Fruit fly (Drosophila melanogaster) whole organism, embryonic: Measurements from ENCODE around the gene CG2182.

Experiments
- Antp ChIP-seq: fragments of 200-800 bp; sonication (Bioruptor generic); optimal IDR thresholded peaks from 3 replicates; lab custom pipeline; 2016; ENCODE audit warnings: missing biosample characterization, missing genetic modification characterization
- CG10147 ChIP-seq: fragments of 200-800 bp; sonication (Bioruptor generic); optimal IDR thresholded peaks from 2 replicates; lab custom pipeline; 2019; ENCODE audit warnings: missing biosample characterization, mild to moderate bottlenecking, missing genetic modification characterization, moderate library complexity
- CG10979 ChIP-seq: fragments of 200-800 bp; sonication (Bioruptor generic); optimal IDR thresholded peaks from 2 replicates; lab custom pipeline; 2018; ENCODE audit warnings: missing biosample characterization, mild to moderate bottlenecking, missing genetic modification characterization, moderate library complexity
- CG12942 ChIP-seq: fragments of 200-800 bp; sonication (Bioruptor generic); optimal IDR thresholded peaks from 3 replicates; lab custom pipeline; 2016; ENCODE audit warnings: missing biosample characterization, missing genetic modification characterization
- CG13296 ChIP-seq: fragments of 200-800 bp; sonication (Bioruptor generic); optimal IDR thresholded peaks from 3 replicates; lab custom pipeline; 2018; ENCODE audit warnings: missing biosample characterization, mild to moderate bottlenecking, missing genetic modification characterization
- CG13775 ChIP-seq: fragments of 200-800 bp; sonication (Bioruptor generic); optimal IDR thresholded peaks from 3 replicates; lab custom pipeline; 2017; ENCODE audit warnings: missing biosample characterization, mild to moderate bottlenecking, missing genetic modification characterization
- CG13894 ChIP-seq: fragments of 200-800 bp; sonication (Bioruptor generic); optimal IDR thresholded peaks from 3 replicates; lab custom pipeline; 2018; ENCODE audit warnings: missing biosample characterization, mild to moderate bottlenecking, missing genetic modification characterization, moderate library complexity
- CG15514 ChIP-seq: fragments of 200-800 bp; sonication (Bioruptor generic); optimal IDR thresholded peaks from 3 replicates; lab custom pipeline; 2017; ENCODE audit warnings: missing biosample characterization, missing genetic modification characterization, mild to moderate bottlenecking, moderate library complexity, missing genetic modification reagents
- CG15601 ChIP-seq: fragments of 200-800 bp; sonication (Bioruptor generic); optimal IDR thresholded peaks from 3 replicates; lab custom pipeline; 2019; ENCODE audit warnings: missing biosample characterization, mild to moderate bottlenecking, missing genetic modification characterization, moderate library complexity
- CG17829 ChIP-seq: fragments of 200-800 bp; optimal IDR thresholded peaks from 2 replicates; lab custom pipeline; 2019; ENCODE audit warnings: missing biosample characterization, mild to moderate bottlenecking, missing genetic modification characterization, moderate library complexity
- CG18764 ChIP-seq: fragments of 200-800 bp; sonication (Bioruptor generic); optimal IDR thresholded peaks from 3 replicates; lab custom pipeline; 2016; ENCODE audit warnings: missing biosample characterization, missing genetic modification characterization
- CG30403 ChIP-seq: fragments of 200-800 bp; sonication (Bioruptor generic); optimal IDR thresholded peaks from 3 replicates; lab custom pipeline; 2016; ENCODE audit warnings: missing biosample characterization, missing genetic modification characterization
- CG31365 ChIP-seq: fragments of 200-800 bp; sonication (Bioruptor generic); optimal IDR thresholded peaks from 2 replicates; lab custom pipeline; 2018; ENCODE audit warnings: missing biosample characterization, mild to moderate bottlenecking, missing genetic modification characterization
- CG5245 ChIP-seq: fragments of 200-800 bp; sonication (Bioruptor generic); optimal IDR thresholded peaks from 3 replicates; lab custom pipeline; 2016; ENCODE audit warnings: missing biosample characterization, missing genetic modification characterization
- CG6813 ChIP-seq: fragments of 200-800 bp; sonication (Bioruptor generic); optimal IDR thresholded peaks from 2 replicates; lab custom pipeline; 2017; ENCODE audit warnings: missing biosample characterization, missing genetic modification characterization, mild to moderate bottlenecking, moderate library complexity, missing genetic modification reagents
- CG7839 ChIP-seq: fragments of 200-800 bp; sonication (Bioruptor generic); optimal IDR thresholded peaks from 3 replicates; lab custom pipeline; 2018; ENCODE audit warnings: missing biosample characterization, mild to moderate bottlenecking, missing genetic modification characterization, moderate library complexity
- CG7928 ChIP-seq: fragments of 200-800 bp; sonication (Bioruptor generic); optimal IDR thresholded peaks from 2 replicates; lab custom pipeline; 2017; ENCODE audit warnings: missing biosample characterization, mild to moderate bottlenecking, missing genetic modification characterization
- CG8089 ChIP-seq: fragments of 200-800 bp; sonication (Bioruptor generic); optimal IDR thresholded peaks from 3 replicates; lab custom pipeline; 2016; ENCODE audit warnings: missing biosample characterization, missing genetic modification characterization
- CG8388 ChIP-seq: fragments of 200-800 bp; sonication (Bioruptor generic); optimal IDR thresholded peaks from 2 replicates; lab custom pipeline; 2019; ENCODE audit warnings: missing biosample characterization, mild to moderate bottlenecking, missing genetic modification characterization, moderate library complexity
- CG9437 ChIP-seq: fragments of 200-800 bp; sonication (Bioruptor generic); optimal IDR thresholded peaks from 2 replicates; lab custom pipeline; 2018; ENCODE audit warnings: missing biosample characterization, mild to moderate bottlenecking, missing genetic modification characterization
- CG9609 ChIP-seq: fragments of 200-800 bp; sonication (Bioruptor generic); optimal IDR thresholded peaks from 3 replicates; lab custom pipeline; 2016; ENCODE audit warnings: missing biosample characterization, missing genetic modification characterization
- Chrac-16 ChIP-seq: fragments of 200-800 bp; sonication (Bioruptor generic); optimal IDR thresholded peaks from 3 replicates; lab custom pipeline; 2016; ENCODE audit warnings: missing biosample characterization, missing genetic modification characterization
- D ChIP-seq, 2 experiments: fragments of 200-800 bp in 1 of 2; fragments of >200 bp in 1 of 2; sonication (Bioruptor generic) in 1 of 2; optimal IDR thresholded peaks; 2 replicates in 1 of 2; 3 replicates in 1 of 2; lab custom pipeline; 2017; ENCODE audit warnings: mild to moderate bottlenecking in 1 of 2, missing biosample characterization in 1 of 2, missing genetic modification characterization in 1 of 2, missing genetic modification reagents in 1 of 2
- Fer1 ChIP-seq: fragments of 200-800 bp; sonication (Bioruptor generic); optimal IDR thresholded peaks from 2 replicates; lab custom pipeline; 2017; ENCODE audit warnings: missing biosample characterization, mild to moderate bottlenecking, missing genetic modification characterization
- Lhr ChIP-seq: fragments of 200-800 bp; sonication (Bioruptor generic); optimal IDR thresholded peaks from 3 replicates; lab custom pipeline; 2017; ENCODE audit warnings: mild to moderate bottlenecking, missing biosample characterization, missing genetic modification reagents, missing genetic modification characterization
- MBD-R2 ChIP-seq: fragments of 200-800 bp; sonication (Bioruptor generic); IDR thresholded peaks from 2 replicates; pipeline ENCODE4 v1.3.6; 2022; ENCODE audit warnings: missing biosample characterization, missing genetic modification characterization
- NC2β ChIP-seq: fragments of 200-800 bp; sonication (Bioruptor generic); optimal IDR thresholded peaks from 2 replicates; lab custom pipeline; 2016; ENCODE audit warnings: missing biosample characterization, missing genetic modification characterization
- Nf-YB ChIP-seq: fragments of 200-800 bp; sonication (Bioruptor generic); optimal IDR thresholded peaks from 3 replicates; lab custom pipeline; 2019; ENCODE audit warnings: missing biosample characterization, mild to moderate bottlenecking, missing genetic modification characterization, moderate library complexity
- ac ChIP-seq: fragments of 200-800 bp; sonication (Bioruptor generic); optimal IDR thresholded peaks from 3 replicates; lab custom pipeline; 2017; ENCODE audit warnings: missing biosample characterization, mild to moderate bottlenecking, missing genetic modification characterization
- ap ChIP-seq: fragments of 200-800 bp; sonication (Bioruptor generic); IDR thresholded peaks from 2 replicates; pipeline ENCODE4 v1.3.6; 2022; ENCODE audit warnings: missing biosample characterization, missing genetic modification characterization
- bab2 ChIP-seq: fragments of 200-800 bp; sonication (Bioruptor generic); optimal IDR thresholded peaks from 2 replicates; lab custom pipeline; 2016; ENCODE audit warnings: missing biosample characterization, missing genetic modification characterization
- esg ChIP-seq: fragments of 200-800 bp; sonication (Bioruptor generic); conservative IDR thresholded peaks from 2 replicates; pipeline ENCODE4 v1.3.6; 2022; ENCODE audit warnings: missing biosample characterization, missing genetic modification characterization
- fd3F ChIP-seq: fragments of 200-800 bp; sonication (Bioruptor generic); optimal IDR thresholded peaks from 2 replicates; lab custom pipeline; 2018; ENCODE audit warnings: missing biosample characterization, mild to moderate bottlenecking, missing genetic modification characterization, moderate library complexity
- gcm ChIP-seq: fragments of 200-800 bp; sonication (Bioruptor generic); optimal IDR thresholded peaks from 2 replicates; lab custom pipeline; 2019; ENCODE audit warnings: missing biosample characterization, mild to moderate bottlenecking, missing genetic modification characterization, moderate library complexity
- grau ChIP-seq: fragments of 200-800 bp; optimal IDR thresholded peaks from 3 replicates; lab custom pipeline; 2019; ENCODE audit warnings: missing biosample characterization, mild to moderate bottlenecking, missing genetic modification characterization, moderate library complexity
- gro ChIP-seq: fragments of 200-800 bp; sonication (Bioruptor generic); optimal IDR thresholded peaks from 2 replicates; lab custom pipeline; 2016; ENCODE audit warnings: missing biosample characterization, missing genetic modification characterization
- luna ChIP-seq: fragments of 200-800 bp; sonication (Bioruptor generic); optimal IDR thresholded peaks from 2 replicates; lab custom pipeline; 2016; ENCODE audit warnings: missing biosample characterization, missing genetic modification characterization
- ranshi ChIP-seq: fragments of 200-800 bp; sonication (Bioruptor generic); IDR thresholded peaks from 2 replicates; pipeline ENCODE4 v1.3.6; 2022; ENCODE audit warnings: missing biosample characterization, missing genetic modification characterization
- row ChIP-seq: fragments of 200-800 bp; sonication (Bioruptor generic); IDR thresholded peaks from 3 replicates; pipeline ENCODE4 v1.3.6; 2022; ENCODE audit warnings: missing biosample characterization, missing genetic modification characterization
- sens-2 ChIP-seq: fragments of 200-800 bp; sonication (Bioruptor generic); IDR thresholded peaks from 2 replicates; pipeline ENCODE4 v1.3.6; 2022; ENCODE audit warnings: missing biosample characterization, missing genetic modification characterization
- sr ChIP-seq: fragments of 200-800 bp; sonication (Bioruptor generic); IDR thresholded peaks from 3 replicates; pipeline ENCODE4 v1.3.6; 2022; ENCODE audit warnings: missing biosample characterization, missing genetic modification characterization
- ssp ChIP-seq: fragments of 200-800 bp; sonication (Bioruptor generic); IDR thresholded peaks from 2 replicates; pipeline ENCODE4 v1.3.6; 2022; ENCODE audit warnings: missing biosample characterization, missing genetic modification characterization
- tna ChIP-seq: fragments of 200-800 bp; sonication (Bioruptor generic); IDR thresholded peaks from 2 replicates; pipeline ENCODE4 v1.3.6; 2022; ENCODE audit warnings: missing biosample characterization, missing genetic modification characterization; ENCODE audit not compliant: partially characterized antibody
- trem ChIP-seq: fragments of 200-800 bp; optimal IDR thresholded peaks from 3 replicates; lab custom pipeline; 2019; ENCODE audit warnings: missing biosample characterization, mild to moderate bottlenecking, missing genetic modification characterization, moderate library complexity
- unc-4 ChIP-seq: fragments of 200-800 bp; sonication (Bioruptor generic); IDR thresholded peaks from 2 replicates; pipeline ENCODE4 v1.3.6; 2022; ENCODE audit warnings: missing biosample characterization, missing genetic modification characterization; ENCODE audit not compliant: partially characterized antibody
- wdn ChIP-seq: fragments of 200-800 bp; sonication (Bioruptor generic); IDR thresholded peaks from 2 replicates; pipeline ENCODE4 v1.3.6; 2022; ENCODE audit warnings: missing biosample characterization, missing genetic modification characterization
- zen2 ChIP-seq: fragments of 200-800 bp; sonication (Bioruptor generic); IDR thresholded peaks from 3 replicates; pipeline ENCODE4 v1.3.6; 2022; ENCODE audit warnings: missing biosample characterization, missing genetic modification characterization; ENCODE audit not compliant: partially characterized antibody

The CG2182 gene

dm6 chr3R:5636519-5637430 lies 22.9 kb downstream of the CG2182 start, which contains the start of the genes CG31548 and CG12170 (continued):
- peak; percentile 22 for TF ChIP-seq NC2β (GFP tag; lab: Kevin White, UChicago)
- peak; percentile 19 for TF ChIP-seq Lhr (GFP tag; lab: Kevin White, UChicago)
- peak; percentile 11 for TF ChIP-seq gro (GFP tag; lab: Kevin White, UChicago)
- peak; percentile 57 for TF ChIP-seq CG10979
- peak; percentile 3 for TF ChIP-seq CG5245
- TF ChIP-seq CG10147 (GFP tag; lab: Kevin White, UChicago): peak; percentile 23
- TF ChIP-seq esg (GFP tag; lab: Robert Waterston, UW): peak; percentile 50
- TF ChIP-seq CG8089 (GFP tag; lab: Kevin White, UChicago): peak; percentile 14
- TF ChIP-seq CG13775: peak; percentile 62
- peak; percentile 2 for TF ChIP-seq CG9609
- peak; percentile 9 for TF ChIP-seq Antp
- peak; percentile 5 for TF ChIP-seq bab2 (GFP tag; lab: Kevin White, UChicago)
- peak; percentile 11 for TF ChIP-seq fd3F (GFP tag; lab: Kevin White, UChicago)
- no peak for TF ChIP-seq tna
- no peak for TF ChIP-seq CG31365 (tag; lab: Kevin White, UChicago)
- peak; percentile 46 for TF ChIP-seq Nf-YB (GFP tag; lab: Kevin White, UChicago)
- TF ChIP-seq wdn: no peak
- peak; percentile 57 for TF ChIP-seq trem (tag; lab: Kevin White, UChicago)
- no peak for TF ChIP-seq CG13894 (tag; lab: Kevin White, UChicago)
- peak; percentile 53 for TF ChIP-seq CG15514
- peak; percentile 50 for TF ChIP-seq gcm
- peak; percentile 41 for TF ChIP-seq Fer1
- peak; percentile 32 for TF ChIP-seq CG15601 (tag; lab: Kevin White, UChicago)
- TF ChIP-seq sens-2: 0 out of 2 replicates have a peak, but pooled peaks have one; percentile 12
- TF ChIP-seq MBD-R2 (GFP tag; lab: Robert Waterston, UW): peak; percentile 53
- TF ChIP-seq Chrac-16 (GFP tag; lab: Kevin White, UChicago): peak; percentile 39
- TF ChIP-seq CG13296 (GFP tag; lab: Kevin White, UChicago): peak; percentile 42
- peak; percentile 29; the same call in 1 of the 2 replicates for TF ChIP-seq ap (GFP tag; lab: Robert Waterston, UW)
- peak; percentile 62; the same call in 2 of the 3 replicates for TF ChIP-seq row
- TF ChIP-seq CG9437: peak; percentile 95
- TF ChIP-seq unc-4 (GFP tag; lab: Robert Waterston, UW): no peak
- peak; percentile 62 for TF ChIP-seq CG17829 (tag; lab: Kevin White, UChicago)
- TF ChIP-seq CG30403 (GFP tag; lab: Kevin White, UChicago): peak; percentile 53
- TF ChIP-seq CG18764 (GFP tag; lab: Kevin White, UChicago): peak; percentile 42
- no peak for TF ChIP-seq CG6813 (GFP tag; lab: Kevin White, UChicago)
- no peak for TF ChIP-seq zen2 (GFP tag; lab: Robert Waterston, UW)
- peak; percentile 54 for TF ChIP-seq CG12942
- no peak for TF ChIP-seq luna
- TF ChIP-seq CG8388 (GFP tag; lab: Kevin White, UChicago): peak; percentile 60
- TF ChIP-seq D (optimal IDR thresholded peaks at IDR 0.05; lab: Kevin White, UChicago): no peak
- TF ChIP-seq D (GFP tag; optimal IDR thresholded peaks at IDR 0.05; lab: Kevin White, UChicago): no peak
- TF ChIP-seq ssp (GFP tag; lab: Robert Waterston, UW): peak; percentile 37; the same call in 1 of the 2 replicates
- no peak for TF ChIP-seq CG7839 (tag; lab: Kevin White, UChicago)
- no peak for TF ChIP-seq sr (GFP tag; lab: Robert Waterston, UW)
- TF ChIP-seq ac (GFP tag; lab: Kevin White, UChicago): no peak
- TF ChIP-seq ranshi (GFP tag; lab: Robert Waterston, UW): peak; percentile 33; the same call in 1 of the 2 replicates
- TF ChIP-seq CG7928: no peak
- peak; percentile 62 for TF ChIP-seq grau
